Fruit fly (Drosophila melanogaster): Measurements from ENCODE around the gene CG12003.

Gene CG12003

DNA sequence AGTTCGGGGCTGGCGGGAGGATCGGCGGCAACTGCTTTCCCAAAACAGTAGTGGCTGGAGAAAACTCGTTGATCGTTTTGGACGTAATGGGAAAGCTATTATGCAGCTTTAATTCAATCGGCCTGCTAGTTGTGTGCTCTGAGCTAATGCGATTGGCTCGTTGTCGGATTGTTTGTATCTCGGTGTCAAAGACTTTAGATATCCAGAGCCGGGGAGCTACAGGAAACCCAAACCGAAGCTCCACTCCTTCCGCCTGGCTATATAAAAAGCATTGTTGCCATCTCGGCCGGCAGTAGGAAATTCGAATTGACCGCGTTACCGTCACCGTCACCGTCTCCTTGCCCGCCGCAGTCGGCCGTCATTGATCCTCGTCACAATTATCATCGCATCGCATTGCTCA lies at the start of gene CG12003:
CG12003 (plus strand) TSS at position 301 of the 400 bp plus-strand sequence.
- TF ChIP-seq ttk (optimal IDR thresholded peaks at IDR 0.05) (no peak), Myc (optimal IDR thresholded peaks at IDR 0.05) (no peak), h (optimal IDR thresholded peaks at IDR 0.05) (no peak), Sin3A (optimal IDR thresholded peaks at IDR 0.05) (no peak), psq (optimal IDR thresholded peaks at IDR 0.05) (no peak), insv (optimal IDR thresholded peaks at IDR 0.05) (no peak)

DNA sequence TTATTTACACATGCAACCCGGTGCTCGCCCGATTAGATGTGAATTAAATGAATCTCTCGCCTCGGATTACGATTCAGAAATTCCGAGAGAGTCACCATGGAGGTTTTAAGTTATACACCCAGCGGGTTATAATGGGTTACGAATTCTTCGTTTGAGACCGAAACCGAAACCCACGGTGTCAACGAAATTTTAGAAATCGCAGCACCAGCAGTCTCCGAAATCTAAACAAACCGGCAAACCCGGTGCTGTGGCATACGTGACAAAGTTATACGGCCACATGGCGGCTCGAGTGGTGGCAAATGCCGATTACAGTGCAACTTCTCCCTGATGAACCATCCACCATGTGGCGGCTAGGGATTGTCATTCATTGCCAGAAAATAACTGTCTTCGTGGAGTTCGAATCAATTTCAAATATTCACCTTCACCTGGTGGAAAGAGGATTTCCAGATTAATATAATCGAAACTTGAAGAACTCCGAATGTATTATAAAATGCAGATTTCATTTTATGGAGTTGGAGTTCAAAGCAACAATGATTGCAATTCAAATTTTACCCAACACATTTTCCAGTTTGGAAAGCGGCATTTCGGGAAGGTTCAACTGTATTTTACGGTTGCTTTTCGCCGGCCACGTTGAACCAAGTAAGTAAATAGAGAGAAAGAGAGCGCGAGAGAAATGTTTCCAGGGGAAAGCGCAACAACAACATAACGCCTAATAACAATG lies 49.2 kb upstream of the CG12003 start:
- TF ChIP-seq Myc (optimal IDR thresholded peaks at IDR 0.05) = no peak
- no peak for TF ChIP-seq insv (optimal IDR thresholded peaks at IDR 0.05)
- TF ChIP-seq Sin3A (optimal IDR thresholded peaks at IDR 0.05) = no peak
- TF ChIP-seq h (optimal IDR thresholded peaks at IDR 0.05) = no peak
- no peak for TF ChIP-seq psq (optimal IDR thresholded peaks at IDR 0.05)
- TF ChIP-seq ttk (optimal IDR thresholded peaks at IDR 0.05) = no peak

DNA sequence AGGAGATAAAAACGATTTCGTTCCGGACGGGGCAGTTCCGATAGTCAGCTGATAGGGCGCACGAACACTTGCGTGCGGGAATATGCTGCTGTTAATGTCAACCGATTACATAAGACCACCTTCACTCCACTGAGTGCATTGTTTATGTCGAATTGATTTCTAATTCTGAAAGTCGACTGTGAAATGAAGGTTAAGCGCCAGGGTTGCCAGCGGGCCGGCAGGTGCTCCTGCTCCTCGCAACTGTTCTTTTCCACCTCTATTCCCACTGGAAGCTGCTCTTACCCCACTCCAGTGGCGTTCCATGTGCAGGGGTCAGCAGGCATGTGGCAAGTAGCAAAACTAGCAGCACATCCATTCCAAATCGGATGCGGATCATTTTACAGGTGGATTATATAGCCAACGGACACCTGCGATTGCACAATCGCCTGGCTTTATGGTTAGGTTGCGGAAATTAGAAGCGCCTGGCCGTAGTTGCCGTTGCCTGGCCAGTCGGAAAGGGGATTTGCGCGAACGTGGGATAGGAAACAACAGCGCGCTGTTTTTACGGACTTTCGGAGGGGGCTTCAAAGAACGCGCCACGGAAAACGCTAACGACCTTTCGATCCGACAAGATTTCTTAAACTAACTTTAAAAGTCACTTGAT lies 48.4 kb upstream of the CG12003 start, which contains the start of gene cue:
cue (minus strand) TSS at position 641 of the 643 bp plus-strand sequence.
- TF ChIP-seq h (optimal IDR thresholded peaks at IDR 0.05) (no peak), insv (optimal IDR thresholded peaks at IDR 0.05) (no peak), Myc (optimal IDR thresholded peaks at IDR 0.05) (no peak), Sin3A (optimal IDR thresholded peaks at IDR 0.05) (no peak), psq (optimal IDR thresholded peaks at IDR 0.05) (no peak), ttk (optimal IDR thresholded peaks at IDR 0.05) (no peak)

DNA sequence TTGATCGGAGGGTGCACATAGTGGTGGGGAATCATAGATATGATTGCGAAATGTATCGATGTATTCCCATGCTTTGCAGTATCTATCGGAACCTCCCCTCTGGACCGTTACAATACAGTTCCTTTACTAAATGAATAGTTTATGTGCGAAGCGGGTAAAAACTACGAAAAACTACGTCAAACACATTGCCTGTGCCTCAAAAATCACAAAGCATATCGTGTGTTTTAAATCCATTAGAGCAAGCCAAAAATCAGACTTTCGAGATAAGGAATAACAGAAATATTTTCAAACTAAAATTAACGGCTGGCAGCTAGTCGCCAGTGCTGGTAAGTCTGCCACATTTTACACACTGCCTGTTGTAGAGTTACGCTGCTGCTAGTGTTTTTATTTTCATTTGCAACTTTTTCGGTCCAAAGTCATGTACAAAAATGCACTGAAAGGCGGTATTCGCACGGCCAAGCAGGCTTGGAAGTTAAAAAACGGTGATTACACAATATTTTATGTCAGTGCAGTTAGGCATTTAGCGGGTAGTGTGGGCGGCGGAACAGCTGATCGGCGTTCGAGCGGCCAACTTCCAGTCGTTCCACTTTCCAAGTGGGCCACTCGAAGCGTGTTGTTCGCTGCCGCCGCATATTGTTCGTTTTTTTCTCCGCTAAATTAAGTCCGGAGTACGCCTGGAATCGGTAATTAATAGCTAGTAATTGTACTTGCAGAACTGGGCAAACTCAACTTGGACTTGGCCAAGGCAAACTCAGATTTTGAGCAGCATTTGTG lies 47.7 kb upstream of the CG12003 start:
- TF ChIP-seq psq (optimal IDR thresholded peaks at IDR 0.05) (no peak), ttk (optimal IDR thresholded peaks at IDR 0.05) (no peak)

DNA sequence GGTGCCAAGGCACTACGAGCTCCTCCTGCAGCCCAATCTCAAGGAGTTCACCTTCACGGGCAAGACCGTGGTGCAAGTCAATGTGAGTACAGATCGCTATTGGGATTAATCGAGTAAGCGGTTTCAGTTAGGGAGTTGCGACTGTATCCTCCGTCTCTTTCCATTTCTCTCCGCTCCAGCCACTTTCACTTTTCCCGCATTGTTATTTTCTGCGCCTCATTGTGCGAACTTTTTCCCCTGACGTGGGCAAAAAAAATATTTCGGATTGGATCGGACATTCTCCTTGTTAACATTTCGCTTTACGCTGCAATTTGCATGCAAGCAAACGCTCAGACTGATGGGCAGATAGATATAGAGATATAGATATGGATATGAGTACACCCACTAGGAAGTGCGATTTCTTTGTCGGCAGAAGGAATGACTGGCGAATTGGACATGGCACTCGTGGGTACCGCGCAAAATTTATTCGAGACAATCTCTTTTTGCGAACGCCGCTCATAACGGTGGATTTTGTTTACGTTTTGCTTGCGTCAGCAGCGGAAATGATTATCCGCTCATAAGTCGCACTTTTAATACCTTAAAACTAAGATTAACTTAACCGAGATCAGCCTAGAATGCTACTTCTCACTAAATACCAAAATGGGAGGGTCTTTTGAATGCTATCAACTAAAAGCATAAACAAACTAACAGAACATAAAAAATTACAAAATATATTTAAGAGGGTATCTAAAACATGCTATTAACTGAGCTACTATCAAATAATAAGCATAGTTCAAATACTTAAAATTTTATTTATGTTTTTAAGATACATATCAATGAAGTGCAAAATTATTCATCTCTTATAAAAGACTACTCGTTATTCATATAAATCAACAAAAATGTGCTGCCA lies 46.2 kb upstream of the CG12003 start:
- TF ChIP-seq Myc (optimal IDR thresholded peaks at IDR 0.05) (no peak), h (optimal IDR thresholded peaks at IDR 0.05) (no peak), insv (optimal IDR thresholded peaks at IDR 0.05) (no peak), psq (optimal IDR thresholded peaks at IDR 0.05) (no peak), Sin3A (optimal IDR thresholded peaks at IDR 0.05) (no peak), ttk (optimal IDR thresholded peaks at IDR 0.05) (no peak)

DNA sequence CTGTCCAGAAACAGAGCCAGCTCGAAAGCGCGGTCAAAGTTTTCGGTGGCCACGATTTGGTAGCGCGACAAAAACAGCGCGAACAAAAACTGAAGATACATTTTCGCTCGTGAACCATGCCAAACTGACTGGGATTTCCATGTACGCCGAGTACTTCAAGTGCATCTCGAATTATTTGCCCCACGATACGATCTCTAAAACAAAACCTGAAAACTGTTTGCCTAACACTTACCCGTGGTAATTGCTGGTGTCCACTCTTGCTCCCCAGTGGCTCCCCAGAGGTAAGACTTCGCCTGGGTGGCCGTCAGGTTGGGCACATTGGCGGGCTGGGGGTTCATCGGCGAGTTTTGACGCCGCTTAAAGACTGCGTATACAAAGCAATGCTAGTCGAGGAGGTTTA lies 34.0 kb upstream of the CG12003 start, which contains the start of gene Ir62a:
Ir62a (minus strand) TSS at position 101 of the 400 bp plus-strand sequence.
- no peak for TF ChIP-seq ttk (optimal IDR thresholded peaks at IDR 0.05)
- no peak for TF ChIP-seq Myc (optimal IDR thresholded peaks at IDR 0.05)

DNA sequence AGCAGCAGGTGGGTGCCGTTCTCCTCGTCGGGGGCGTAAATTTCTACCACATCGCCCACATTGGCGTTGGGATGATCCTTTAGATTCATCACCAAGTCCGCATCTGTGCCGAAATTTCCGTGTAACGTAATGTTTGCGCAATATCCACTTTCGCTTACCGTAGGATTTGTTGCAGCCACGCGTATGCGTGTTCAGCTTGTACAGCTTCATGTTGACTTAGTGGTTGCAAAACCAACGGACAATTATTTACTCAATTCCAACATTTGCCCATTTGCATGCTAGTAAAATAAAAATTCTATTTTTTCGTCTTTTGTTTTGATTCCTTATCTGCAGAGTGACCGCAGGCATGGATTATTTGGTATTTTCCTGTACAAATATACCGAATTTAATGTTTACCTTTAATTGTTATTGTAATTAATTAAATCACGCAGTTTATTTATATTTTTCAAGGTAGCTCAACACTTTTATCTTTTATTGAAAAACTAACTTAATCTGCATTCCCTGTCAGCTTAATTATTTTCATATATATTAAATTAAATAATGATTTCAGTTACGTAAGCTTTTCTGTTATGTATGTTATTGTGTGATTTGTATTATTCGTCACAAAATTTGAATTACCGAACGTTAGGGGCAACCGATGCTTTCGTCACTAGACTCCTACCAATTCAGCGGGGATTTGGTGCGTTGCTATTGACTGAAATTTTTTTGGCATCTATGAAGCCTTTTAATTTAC lies 31.3 kb upstream of the CG12003 start, which contains the start of gene Iml1:
Iml1 (minus strand) TSS at position 336 of the 733 bp plus-strand sequence.
- TF ChIP-seq psq (optimal IDR thresholded peaks at IDR 0.05) (peak; percentile 76), h (optimal IDR thresholded peaks at IDR 0.05) (no peak)

DNA sequence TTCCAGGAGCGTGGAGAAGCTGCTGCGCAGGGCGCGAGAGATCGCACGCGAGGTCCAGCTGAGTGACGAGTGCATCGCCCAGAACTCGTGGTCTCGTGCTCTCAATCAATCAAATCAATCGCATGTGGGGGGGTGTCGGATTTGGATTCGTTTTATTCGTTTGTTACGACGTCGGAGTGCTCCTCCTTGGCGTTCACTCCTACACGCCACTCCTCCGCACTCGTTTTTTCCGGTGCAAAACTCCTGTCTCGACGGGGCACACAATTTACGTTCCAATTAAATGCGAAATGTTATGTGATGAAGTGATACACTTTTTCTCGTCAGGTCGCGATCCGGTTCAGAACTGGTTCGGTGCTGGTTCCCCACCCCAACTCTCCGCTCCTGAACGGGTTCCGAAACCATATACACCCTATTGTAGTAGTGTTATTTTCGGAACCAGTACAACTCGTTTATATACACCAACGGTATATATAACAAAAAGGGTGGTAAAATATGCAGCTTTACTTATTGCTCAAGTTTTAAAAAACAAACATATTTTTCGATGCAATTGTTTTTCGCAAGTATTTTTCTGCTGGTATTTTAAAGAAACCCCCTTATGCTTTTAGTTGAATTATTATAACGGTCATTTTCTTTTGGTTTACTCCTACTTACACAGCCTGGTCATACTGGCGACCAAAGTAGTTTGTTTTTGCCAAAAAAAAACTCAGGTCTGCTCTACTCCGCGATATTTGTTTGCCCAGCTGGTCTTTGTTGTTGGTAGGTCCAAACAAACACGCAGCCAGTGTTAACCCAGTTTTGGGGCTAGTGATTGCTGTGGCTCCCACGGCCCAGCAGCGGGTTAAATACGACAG lies 28.5 kb upstream of the CG12003 start, which contains the start of the genes CG12091 and pns:
CG12091 (minus strand) TSS at position 349 of the 851 bp plus-strand sequence.
pns (plus strand) TSS at position 651 of the 851 bp plus-strand sequence.
- TF ChIP-seq h (optimal IDR thresholded peaks at IDR 0.05) (no peak), insv (optimal IDR thresholded peaks at IDR 0.05) (no peak), Sin3A (optimal IDR thresholded peaks at IDR 0.05) (no peak), Myc (optimal IDR thresholded peaks at IDR 0.05) (no peak), ttk (optimal IDR thresholded peaks at IDR 0.05) (no peak), psq (optimal IDR thresholded peaks at IDR 0.05) (no peak)

DNA sequence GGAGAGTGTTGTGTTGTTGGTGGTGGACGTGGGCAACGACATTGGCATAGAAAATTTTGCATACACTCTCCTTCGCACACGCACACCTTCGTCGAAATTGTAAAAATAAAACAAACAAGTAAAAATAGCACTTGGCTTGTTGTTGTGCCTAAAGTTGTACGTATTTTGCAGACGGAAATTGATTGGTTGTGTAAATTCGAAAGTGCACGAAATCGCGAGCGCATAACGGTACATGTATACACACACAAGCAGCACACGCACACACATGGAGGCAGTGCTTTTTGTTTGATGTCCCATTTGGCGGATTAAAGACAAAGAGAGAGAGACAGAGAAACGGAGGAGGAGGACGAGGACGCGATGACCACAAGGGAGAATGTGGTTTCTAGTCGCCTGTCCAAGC lies 27.8 kb upstream of the CG12003 start:
- no peak for TF ChIP-seq psq (optimal IDR thresholded peaks at IDR 0.05)
- no peak for TF ChIP-seq Myc (optimal IDR thresholded peaks at IDR 0.05)
- no peak for TF ChIP-seq ttk (optimal IDR thresholded peaks at IDR 0.05)
- TF ChIP-seq insv (optimal IDR thresholded peaks at IDR 0.05) = no peak
- no peak for TF ChIP-seq Sin3A (optimal IDR thresholded peaks at IDR 0.05)
- no peak for TF ChIP-seq h (optimal IDR thresholded peaks at IDR 0.05)

DNA sequence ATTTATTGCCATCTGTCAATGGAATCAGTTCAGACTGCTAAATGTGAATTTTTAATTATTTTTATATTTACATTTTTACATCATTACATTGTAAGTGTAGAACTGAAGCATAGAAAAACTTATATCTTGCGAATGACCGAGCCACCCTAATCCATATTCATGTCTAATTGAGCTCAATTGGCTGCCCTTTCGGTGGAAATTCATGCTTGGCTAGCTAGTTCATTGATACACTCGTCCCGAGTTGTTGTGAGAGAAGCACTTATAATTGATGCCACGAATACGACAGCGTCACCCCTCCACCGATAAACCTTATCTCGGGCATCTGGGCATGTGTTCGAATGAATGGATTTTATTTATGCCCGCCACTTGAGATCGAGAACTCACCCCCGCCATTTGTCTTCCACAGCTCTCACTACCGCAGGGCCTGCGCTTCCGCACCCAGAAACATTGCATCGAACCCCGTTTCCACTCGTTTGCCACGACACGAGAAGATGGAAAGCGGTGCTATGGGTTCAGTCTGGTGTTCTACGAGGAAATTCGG lies 26.8 kb upstream of the CG12003 start:
- TF ChIP-seq psq (optimal IDR thresholded peaks at IDR 0.05) = no peak
- TF ChIP-seq ttk (optimal IDR thresholded peaks at IDR 0.05) = no peak
- TF ChIP-seq Myc (optimal IDR thresholded peaks at IDR 0.05) = no peak
- no peak for TF ChIP-seq insv (optimal IDR thresholded peaks at IDR 0.05)
- TF ChIP-seq h (optimal IDR thresholded peaks at IDR 0.05) = no peak
- no peak for TF ChIP-seq Sin3A (optimal IDR thresholded peaks at IDR 0.05)

Measured in Kc167 (cell line).